Worm (Caenorhabditis elegans) whole organism, L4 larva: ENCODE results near the gene cest-9.2.

ENCODE experiments used
- F10B5.3 ChIP-seq: sonication (generic microtip); optimal IDR thresholded peaks from 2 replicates; lab custom pipeline; 2016; ENCODE audit warnings: mild to moderate bottlenecking, missing genetic modification characterization, missing compliant biosample characterization
- F44E2.7 ChIP-seq: fragments of 200-800 bp; sonication (Bioruptor generic); IDR thresholded peaks from 2 replicates; pipeline ENCODE4 v2.1.2; 2022; ENCODE audit warnings: missing genetic modification characterization, missing compliant biosample characterization
- T20F7.1 ChIP-seq: fragments of 200-800 bp; sonication (Bioruptor generic); optimal IDR thresholded peaks from 2 replicates; lab custom pipeline; 2018; ENCODE audit warnings: mild to moderate bottlenecking, missing genetic modification characterization, missing compliant biosample characterization
- ZK337.2 ChIP-seq: fragments of 200-800 bp; sonication (Bioruptor generic); IDR thresholded peaks from 2 replicates; pipeline ENCODE4 v1.3.6; 2022; ENCODE audit warnings: missing genetic modification reagents, missing genetic modification characterization, missing compliant biosample characterization
- aha-1 ChIP-seq: fragments of 150-350 bp; peaks from one replicate; lab custom pipeline; 2014; ENCODE audit warnings: missing biosample characterization, missing genetic modification characterization
- aly-2 ChIP-seq: sonication (generic microtip); optimal IDR thresholded peaks from 2 replicates; lab custom pipeline; 2018; ENCODE audit warnings: missing biosample characterization, missing genetic modification characterization
- arid-1 ChIP-seq: fragments of 200-800 bp; sonication (Bioruptor generic); conservative IDR thresholded peaks from 2 replicates; pipeline ENCODE4 v1.3.6; 2022; ENCODE audit warnings: missing genetic modification reagents, missing genetic modification characterization, missing compliant biosample characterization
- ceh-20 ChIP-seq: fragments of 200-800 bp; sonication (Bioruptor generic); IDR thresholded peaks from 2 replicates; pipeline ENCODE4 v1.3.6; 2022; ENCODE audit warnings: missing genetic modification reagents, missing genetic modification characterization, missing compliant biosample characterization
- ceh-62 ChIP-seq: sonication (generic microtip); optimal IDR thresholded peaks from 2 replicates; lab custom pipeline; 2017; ENCODE audit warnings: missing biosample characterization, missing genetic modification characterization
- daf-16 ChIP-seq, 3 experiments: sonication (generic microtip); optimal IDR thresholded peaks; 2 replicates each; lab custom pipeline; 2016 to 2017; ENCODE audit warnings: missing genetic modification characterization in 3 of 3, missing genetic modification reagents in 3 of 3, mild to moderate bottlenecking in 2 of 3, missing compliant biosample characterization in 2 of 3, missing biosample characterization in 1 of 3, moderate library complexity in 1 of 3
- dmd-6 ChIP-seq: fragments of 200-800 bp; sonication (Bioruptor generic); IDR thresholded peaks from 2 replicates; pipeline ENCODE4 v1.3.6; 2022; ENCODE audit warnings: missing genetic modification reagents, missing genetic modification characterization, missing compliant biosample characterization
- duxl-1 ChIP-seq: sonication (generic microtip); optimal IDR thresholded peaks from 2 replicates; lab custom pipeline; 2016; ENCODE audit warnings: mild to moderate bottlenecking, missing genetic modification characterization, moderate library complexity, missing compliant biosample characterization; ENCODE audit not compliant: poor library complexity
- dve-1 ChIP-seq: sonication (generic microtip); optimal IDR thresholded peaks from 2 replicates; lab custom pipeline; 2017; ENCODE audit warnings: antibody characterized with exemption, mild to moderate bottlenecking, missing genetic modification characterization, missing compliant biosample characterization; ENCODE audit not compliant: insufficient read depth
- egl-43 ChIP-seq: fragments of 200-800 bp; sonication (Bioruptor generic); IDR thresholded peaks from 2 replicates; pipeline ENCODE4 v1.3.6; 2022; ENCODE audit warnings: missing genetic modification reagents, missing genetic modification characterization, missing compliant biosample characterization
- fkh-10 ChIP-seq: fragments of 150-350 bp; optimal IDR thresholded peaks from 2 replicates; lab custom pipeline; 2014; ENCODE audit warnings: missing biosample characterization, missing genetic modification reagents, missing genetic modification characterization
- gei-8 ChIP-seq: fragments of 200-800 bp; sonication (Bioruptor generic); optimal IDR thresholded peaks from 2 replicates; lab custom pipeline; 2018; ENCODE audit warnings: mild to moderate bottlenecking, missing genetic modification characterization, missing compliant biosample characterization
- hlh-11 ChIP-seq: fragments of 200-800 bp; sonication (Bioruptor generic); optimal IDR thresholded peaks from 2 replicates; lab custom pipeline; 2018; ENCODE audit warnings: mild to moderate bottlenecking, missing genetic modification characterization, missing compliant biosample characterization
- jun-1 ChIP-seq: fragments of 150-350 bp; optimal IDR thresholded peaks from 2 replicates; lab custom pipeline; 2014; ENCODE audit warnings: missing biosample characterization, missing genetic modification reagents, missing genetic modification characterization
- lim-7 ChIP-seq: fragments of 200-800 bp; sonication (Bioruptor generic); IDR thresholded peaks from 2 replicates; pipeline ENCODE4 v1.3.6; 2022; ENCODE audit warnings: missing genetic modification characterization, missing compliant biosample characterization
- lin-15B ChIP-seq: fragments of 150-350 bp; sonication (generic microtip); optimal IDR thresholded peaks from 3 replicates; lab custom pipeline; 2014; ENCODE audit warnings: missing biosample characterization, missing genetic modification characterization
- lir-3 ChIP-seq: sonication (generic microtip); optimal IDR thresholded peaks from 2 replicates; lab custom pipeline; 2016; ENCODE audit warnings: mild to moderate bottlenecking, missing genetic modification characterization, missing compliant biosample characterization
- mep-1 ChIP-seq: fragments of 150-350 bp; sonication (generic microtip); optimal IDR thresholded peaks from 3 replicates; lab custom pipeline; 2014; ENCODE audit warnings: missing biosample characterization, missing genetic modification characterization
- mxl-3 ChIP-seq: fragments of 200-800 bp; sonication (Bioruptor generic); optimal IDR thresholded peaks from 2 replicates; lab custom pipeline; 2018; ENCODE audit warnings: mild to moderate bottlenecking, missing genetic modification characterization, missing compliant biosample characterization
- nhr-10 ChIP-seq: fragments of 150-350 bp; optimal IDR thresholded peaks from 2 replicates; lab custom pipeline; 2014; ENCODE audit warnings: missing biosample characterization, missing genetic modification characterization
- nhr-11 ChIP-seq: fragments of 150-350 bp; optimal IDR thresholded peaks from 2 replicates; lab custom pipeline; 2014; ENCODE audit warnings: missing biosample characterization, missing genetic modification characterization
- nhr-28 ChIP-seq: fragments of 150-350 bp; optimal IDR thresholded peaks from 2 replicates; lab custom pipeline; 2014; ENCODE audit warnings: missing biosample characterization, missing genetic modification characterization
- nhr-41 ChIP-seq: fragments of 200-800 bp; sonication (Bioruptor generic); IDR thresholded peaks from 2 replicates; pipeline ENCODE4 v1.3.6; 2022; ENCODE audit warnings: missing genetic modification reagents, missing genetic modification characterization, missing compliant biosample characterization
- nhr-48 ChIP-seq: sonication (generic microtip); optimal IDR thresholded peaks from 2 replicates; lab custom pipeline; 2016; ENCODE audit warnings: mild to moderate bottlenecking, missing genetic modification characterization, missing compliant biosample characterization
- php-3 ChIP-seq: fragments of 200-800 bp; sonication (Bioruptor generic); IDR thresholded peaks from 2 replicates; pipeline ENCODE4 v1.3.6; 2022; ENCODE audit warnings: missing genetic modification reagents, missing genetic modification characterization, missing compliant biosample characterization
- pqm-1 ChIP-seq: sonication (generic microtip); optimal IDR thresholded peaks from 2 replicates; lab custom pipeline; 2017; ENCODE audit warnings: missing biosample characterization, missing genetic modification characterization
- rbr-2 ChIP-seq: sonication (generic microtip); optimal IDR thresholded peaks from 2 replicates; lab custom pipeline; 2016; ENCODE audit warnings: missing genotype, missing genetic modification characterization, missing compliant biosample characterization
- snpc-4 ChIP-seq: fragments of 150-350 bp; optimal IDR thresholded peaks from 2 replicates; lab custom pipeline; 2014; ENCODE audit warnings: missing biosample characterization, missing genetic modification characterization
- spr-3 ChIP-seq: fragments of 200-800 bp; sonication (Bioruptor generic); optimal IDR thresholded peaks from 2 replicates; lab custom pipeline; 2018; ENCODE audit warnings: mild to moderate bottlenecking, missing genetic modification characterization, missing compliant biosample characterization
- tra-1 ChIP-seq: fragments of 200-800 bp; sonication (Bioruptor generic); IDR thresholded peaks from 2 replicates; pipeline ENCODE4 v1.3.6; 2022; ENCODE audit warnings: missing genetic modification reagents, missing genetic modification characterization, missing compliant biosample characterization
- ztf-11 ChIP-seq: fragments of 150-350 bp; optimal IDR thresholded peaks from 2 replicates; lab custom pipeline; 2014; ENCODE audit warnings: missing biosample characterization, missing genetic modification characterization

cest-9.2 gene

DNA sequence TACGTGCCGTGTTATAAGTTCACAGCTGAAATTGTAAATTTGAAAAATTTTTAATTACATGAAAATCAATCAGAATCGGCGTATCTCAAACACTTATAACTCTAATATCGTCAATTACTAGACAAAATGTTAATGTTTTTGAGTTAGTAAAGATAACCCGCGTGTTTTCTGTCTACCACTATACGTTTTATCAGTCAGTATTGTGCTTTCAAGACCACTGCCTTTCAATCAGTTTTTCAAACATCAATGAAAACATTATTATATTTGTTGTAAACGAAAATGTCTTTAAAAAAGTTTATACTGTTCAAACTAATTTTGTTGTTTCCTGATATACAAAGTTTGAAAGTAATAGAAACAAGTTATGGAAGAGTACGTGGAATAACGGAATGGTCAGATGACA lies 806 bp downstream of the cest-9.2 start (continued):
- TF ChIP-seq tra-1 (GFP tag; lab: Robert Waterston, UW) (no peak), nhr-41 (GFP tag; lab: Robert Waterston, UW) (no peak), ZK337.2 (GFP tag; lab: Robert Waterston, UW) (no peak)

DNA sequence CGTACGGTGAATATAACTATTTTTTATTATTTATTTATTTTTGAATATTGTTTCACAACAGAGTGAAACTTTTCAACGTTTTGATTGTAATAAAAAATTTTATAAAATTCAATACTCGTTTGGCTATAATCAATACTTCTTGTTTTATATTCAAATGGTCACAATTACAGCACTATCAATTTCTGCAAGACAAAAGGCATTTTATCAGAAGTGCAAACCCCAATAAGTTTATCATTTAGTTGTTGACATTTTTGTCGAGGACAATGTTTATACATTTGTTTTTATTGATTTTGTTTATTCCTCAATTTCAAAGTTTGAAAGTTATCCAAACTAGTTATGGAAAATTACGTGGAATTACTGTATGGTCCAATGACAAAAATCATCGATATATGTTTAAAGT lies 4.1 kb downstream of the cest-9.2 start, which contains the start of gene cest-9.1:
cest-9.1 (plus strand) TSS at position 213 of the 400 bp plus-strand sequence.
- TF ChIP-seq fkh-10 (GFP tag; lab: Kevin White, UChicago) (no peak), F10B5.3 (tag; lab: Kevin White, UChicago) (no peak), duxl-1 (no peak), jun-1 (tag; lab: Kevin White, UChicago) (no peak), dve-1 (tag; lab: Kevin White, UChicago) (peak; percentile 50), spr-3 (no peak), hlh-11 (tag; lab: Kevin White, UChicago) (no peak), egl-43 (no peak), nhr-28 (tag; lab: Kevin White, UChicago) (peak; percentile 51), F44E2.7 (GFP tag; lab: Robert Waterston, UW) (no peak), aly-2 (tag; lab: Kevin White, UChicago) (no peak), lim-7 (GFP tag; lab: Robert Waterston, UW) (no peak), arid-1 (GFP tag; lab: Robert Waterston, UW) (no peak), ceh-20 (GFP tag; lab: Robert Waterston, UW) (no peak), snpc-4 (no peak), lir-3 (tag; lab: Kevin White, UChicago) (no peak), lin-15B (tag; lab: Kevin White, UChicago) (no peak), mep-1 (no peak), mxl-3 (GFP tag; lab: Kevin White, UChicago) (no peak), T20F7.1 (GFP tag; lab: Kevin White, UChicago) (no peak), pqm-1 (tag; lab: Kevin White, UChicago) (peak; percentile 23), daf-16 (GFP tag; optimal IDR thresholded peaks at IDR 0.05; lab: Kevin White, UChicago) (no peak), daf-16 (tag; optimal IDR thresholded peaks at IDR 0.05; lab: Kevin White, UChicago) (peak; percentile 97), gei-8 (GFP tag; lab: Kevin White, UChicago) (no peak)

DNA sequence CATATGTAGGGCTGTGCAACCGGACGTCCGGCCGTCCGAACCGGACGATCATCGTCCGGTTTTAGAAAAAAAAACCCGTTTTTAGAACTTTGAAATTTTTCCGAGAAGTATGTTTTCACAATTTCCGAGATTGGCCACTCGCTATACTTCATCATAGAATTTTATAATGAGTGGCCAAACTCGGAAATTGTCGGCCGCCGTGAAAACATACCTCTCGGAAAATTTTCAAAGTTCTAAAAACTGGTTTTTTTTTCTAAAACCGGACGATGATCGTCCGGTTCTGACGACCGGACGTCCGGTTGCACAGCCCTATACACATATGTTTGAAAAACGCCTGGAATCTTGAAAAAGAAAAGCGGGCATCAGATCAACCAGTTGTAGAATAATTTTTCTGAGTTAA lies 5.2 kb downstream of the cest-9.2 start:
- TF ChIP-seq nhr-11 (tag; lab: Kevin White, UChicago) (no peak), ztf-11 (tag; lab: Kevin White, UChicago) (no peak)

DNA sequence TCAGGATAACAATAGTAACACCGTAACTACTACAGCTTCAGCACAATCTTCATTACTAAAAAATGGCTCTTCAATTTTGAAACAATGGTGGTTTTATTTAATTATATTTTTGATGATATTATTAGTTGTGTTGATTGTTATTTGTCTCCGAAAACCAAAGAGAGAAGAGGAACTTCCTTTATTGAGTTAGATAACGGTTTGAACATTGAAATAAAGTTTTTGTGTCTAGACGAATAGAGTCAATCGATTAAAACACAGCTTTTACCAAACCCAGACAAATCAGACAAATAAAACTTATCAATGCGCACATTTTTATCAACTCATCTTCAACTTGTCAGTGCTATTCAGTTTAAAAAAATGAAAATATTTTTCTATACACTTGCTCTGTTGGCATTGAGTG lies 7.7 kb downstream of the cest-9.2 start, which contains the start of gene cest-7:
cest-7 (plus strand) TSS at position 301 of the 400 bp plus-strand sequence.
- TF ChIP-seq daf-16 (GFP tag; optimal IDR thresholded peaks at IDR 0.05; lab: Kevin White, UChicago) (no peak), daf-16 (tag; optimal IDR thresholded peaks at IDR 0.05; lab: Kevin White, UChicago) (peak; percentile 82), rbr-2 (no peak), fkh-10 (GFP tag; lab: Kevin White, UChicago) (no peak)

DNA sequence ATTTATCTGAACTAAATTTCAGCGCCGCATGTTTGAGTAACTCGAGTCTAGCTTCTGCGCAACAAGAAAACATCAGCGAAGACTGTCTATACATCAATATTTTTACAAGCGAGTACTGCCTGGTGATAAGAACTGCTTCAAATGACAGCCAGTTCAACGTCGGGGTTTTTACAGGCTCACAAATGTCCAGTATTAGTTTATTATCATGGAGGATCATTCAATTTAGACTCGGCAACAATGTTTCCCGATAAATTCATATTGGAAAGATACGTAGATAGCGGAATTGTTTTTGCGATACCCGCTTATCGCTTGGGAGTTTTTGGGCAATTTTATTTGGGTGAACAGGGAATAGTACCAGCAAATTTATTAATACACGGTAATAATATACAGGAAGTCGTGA lies 8.4 kb downstream of the cest-9.2 start:
- TF ChIP-seq php-3 (GFP tag; lab: Robert Waterston, UW): peak; percentile 90
- no peak for TF ChIP-seq ceh-62 (tag; lab: Kevin White, UChicago)
- no peak for TF ChIP-seq F44E2.7 (GFP tag; lab: Robert Waterston, UW)
- TF ChIP-seq hlh-11 (tag; lab: Kevin White, UChicago): peak; percentile 72
- no peak for TF ChIP-seq nhr-10 (tag; lab: Kevin White, UChicago)
- peak; percentile 71 for TF ChIP-seq dve-1 (tag; lab: Kevin White, UChicago)
- TF ChIP-seq daf-16 (GFP tag; optimal IDR thresholded peaks at IDR 0.05; lab: Kevin White, UChicago): peak in 1 of 2 experiments; percentile 36
- peak; percentile 95 for TF ChIP-seq daf-16 (tag; optimal IDR thresholded peaks at IDR 0.05; lab: Kevin White, UChicago)
- TF ChIP-seq dmd-6 (GFP tag; lab: Robert Waterston, UW): peak; percentile 79
- TF ChIP-seq aha-1 (tag; lab: Kevin White, UChicago): peak; percentile 62
- TF ChIP-seq nhr-48 (tag; lab: Kevin White, UChicago): peak; percentile 29
- peak; percentile 41 for TF ChIP-seq nhr-28 (tag; lab: Kevin White, UChicago)
- TF ChIP-seq, all 104 proteins: peak for 8
